Worm (Caenorhabditis elegans) whole organism, mixed stage, embryonic: ENCODE data around the gene F56F10.1.

Experiments
- ceh-83 ChIP-seq: fragments of 200-800 bp; sonication (Bioruptor generic); optimal IDR thresholded peaks from 2 replicates; lab custom pipeline; 2018; ENCODE audit warnings: mild to moderate bottlenecking, missing genetic modification characterization, missing compliant biosample characterization
- ces-1 ChIP-seq: fragments of 150-350 bp; optimal IDR thresholded peaks from 2 replicates; lab custom pipeline; 2014; ENCODE audit warnings: missing biosample characterization, missing genetic modification reagents, missing genetic modification characterization
- cnd-1 ChIP-seq: fragments of 200-800 bp; sonication (Bioruptor generic); optimal IDR thresholded peaks from 2 replicates; lab custom pipeline; 2018; ENCODE audit warnings: mild to moderate bottlenecking, missing genetic modification characterization, missing compliant biosample characterization
- elt-3 ChIP-seq: fragments of 150-350 bp; optimal IDR thresholded peaks from 2 replicates; lab custom pipeline; 2014; ENCODE audit warnings: missing biosample characterization, missing genetic modification characterization
- mab-5 ChIP-seq: fragments of 150-350 bp; optimal IDR thresholded peaks from 2 replicates; lab custom pipeline; 2014; ENCODE audit warnings: missing biosample characterization, missing genetic modification characterization
- mep-1 ChIP-seq: fragments of 150-350 bp; optimal IDR thresholded peaks from 2 replicates; lab custom pipeline; 2017; ENCODE audit warnings: missing biosample characterization, missing genetic modification reagents, missing genetic modification characterization, inconsistent platforms
- nhr-12 ChIP-seq: fragments of 150-350 bp; optimal IDR thresholded peaks from 2 replicates; lab custom pipeline; 2014; ENCODE audit warnings: missing biosample characterization, missing genetic modification characterization
- nhr-237 ChIP-seq: fragments of 150-350 bp; optimal IDR thresholded peaks from 2 replicates; lab custom pipeline; 2014; ENCODE audit warnings: missing biosample characterization, missing genetic modification characterization
- nhr-28 ChIP-seq: fragments of 150-350 bp; optimal IDR thresholded peaks from 2 replicates; lab custom pipeline; 2014; ENCODE audit warnings: missing biosample characterization, missing genetic modification characterization
- nhr-76 ChIP-seq: sonication (generic microtip); optimal IDR thresholded peaks from 2 replicates; lab custom pipeline; 2017; ENCODE audit warnings: missing biosample characterization, missing genetic modification characterization
- pha-4 ChIP-seq: fragments of 150-350 bp; optimal IDR thresholded peaks from 2 replicates; lab custom pipeline; 2018; ENCODE audit warnings: missing biosample characterization, missing genetic modification reagents, missing genetic modification characterization
- snpc-4 ChIP-seq: fragments of 150-350 bp; optimal IDR thresholded peaks from 2 replicates; lab custom pipeline; 2014; ENCODE audit warnings: missing biosample characterization, missing genetic modification characterization
- unc-39 ChIP-seq: fragments of 150-350 bp; optimal IDR thresholded peaks from 2 replicates; lab custom pipeline; 2014; ENCODE audit warnings: missing biosample characterization, missing genetic modification characterization
- ztf-11 ChIP-seq: fragments of 150-350 bp; optimal IDR thresholded peaks from 2 replicates; lab custom pipeline; 2014; ENCODE audit warnings: missing biosample characterization, missing genetic modification characterization

DNA sequence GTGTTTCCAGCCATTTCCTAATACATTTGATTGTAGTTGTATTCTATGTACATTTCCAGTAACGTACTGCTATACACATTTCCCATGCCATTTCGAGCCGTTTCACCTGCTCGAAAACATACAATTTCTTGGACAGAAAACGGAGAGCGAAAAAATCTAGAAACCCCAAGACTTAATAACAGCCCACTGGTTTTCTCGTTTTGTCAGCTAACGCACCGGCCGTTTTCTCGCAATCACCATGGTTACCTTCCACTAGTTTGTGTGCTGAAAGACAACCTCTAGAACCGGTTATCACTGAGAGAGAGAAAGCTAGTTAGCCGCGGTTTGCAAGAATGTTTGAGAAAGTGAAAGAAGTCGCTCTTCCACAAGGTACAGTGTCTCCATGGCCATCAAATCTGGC lies 42.2 kb upstream of the F56F10.1 start:
- TF ChIP-seq cnd-1 (no peak), pha-4 (tag; lab: Kevin White, UChicago) (no peak), ces-1 (no peak), snpc-4 (tag; lab: Kevin White, UChicago) (no peak), nhr-237 (tag; lab: Kevin White, UChicago) (no peak), ceh-83 (no peak), nhr-12 (tag; lab: Kevin White, UChicago) (no peak), elt-3 (no peak), unc-39 (no peak), mab-5 (no peak), nhr-28 (tag; lab: Kevin White, UChicago) (no peak), nhr-76 (tag; lab: Kevin White, UChicago) (no peak), mep-1 (tag; lab: Kevin White, UChicago) (no peak), ztf-11 (tag; lab: Kevin White, UChicago) (no peak)
